Worm (Caenorhabditis elegans): ENCODE measurements around the gene F08G12.3.

The F08G12.3 gene

ce11 chrX:11307056-11307455 lies 7.0 kb downstream of the F08G12.3 start, which contains the start of gene vhl-1:
Gene vhl-1 (plus strand): TSS chrX:11307356.
- TF ChIP-seq nhr-12 (tag; optimal IDR thresholded peaks at IDR 0.05): no peak

ce11 chrX:11310285-11310838 lies 10.3 kb downstream of the F08G12.3 start, which contains the start of gene F08G12.5:
Gene F08G12.5 (minus strand): TSS chrX:11310285.
- no peak for TF ChIP-seq ztf-11 (tag; optimal IDR thresholded peaks at IDR 0.05)
- TF ChIP-seq ceh-43 (GFP tag; optimal IDR thresholded peaks at IDR 0.05): no peak
- no peak for TF ChIP-seq ham-2 (GFP tag; optimal IDR thresholded peaks at IDR 0.05)
- no peak for TF ChIP-seq nhr-237 (tag; optimal IDR thresholded peaks at IDR 0.05)
- no peak for TF ChIP-seq sem-2 (GFP tag; optimal IDR thresholded peaks at IDR 0.05)
- TF ChIP-seq flh-1 (GFP tag; optimal IDR thresholded peaks at IDR 0.05): no peak
- no peak for TF ChIP-seq nhr-2 (tag; optimal IDR thresholded peaks at IDR 0.05)
- no peak for TF ChIP-seq ceh-39 (tag; optimal IDR thresholded peaks at IDR 0.05)
- no peak for TF ChIP-seq hlh-1 (tag; optimal IDR thresholded peaks at IDR 0.05)
- TF ChIP-seq lsy-2 (tag; optimal IDR thresholded peaks at IDR 0.05): no peak
- no peak for TF ChIP-seq nhr-28 (tag; optimal IDR thresholded peaks at IDR 0.05)
- TF ChIP-seq unc-39 (tag; optimal IDR thresholded peaks at IDR 0.05): no peak

- TF ChIP-seq unc-39 (tag; optimal IDR thresholded peaks at IDR 0.05) (no peak), lin-13 (tag; optimal IDR thresholded peaks at IDR 0.05) (no peak), unc-120 (tag; optimal IDR thresholded peaks at IDR 0.05; ENCODE audit: poor library complexity, severe bottlenecking) (no peak), elt-3 (tag; optimal IDR thresholded peaks at IDR 0.05) (no peak), cnd-1 (tag; optimal IDR thresholded peaks at IDR 0.05) (no peak), sem-2 (GFP tag; optimal IDR thresholded peaks at IDR 0.05) (no peak), ztf-11 (tag; optimal IDR thresholded peaks at IDR 0.05) (no peak), nhr-28 (tag; optimal IDR thresholded peaks at IDR 0.05) (no peak), nhr-2 (tag; optimal IDR thresholded peaks at IDR 0.05) (no peak), hlh-1 (tag; optimal IDR thresholded peaks at IDR 0.05) (no peak), flh-1 (GFP tag; optimal IDR thresholded peaks at IDR 0.05) (no peak), elt-1 (tag; optimal IDR thresholded peaks at IDR 0.05; ENCODE audit: borderline replicate concordance, insufficient read depth) (no peak), unc-62 (GFP tag; optimal IDR thresholded peaks at IDR 0.05) (no peak), nhr-76 (tag; optimal IDR thresholded peaks at IDR 0.05) (no peak), snpc-4 (tag; optimal IDR thresholded peaks at IDR 0.05) (no peak), ceh-39 (tag; optimal IDR thresholded peaks at IDR 0.05) (no peak), mep-1 (tag; optimal IDR thresholded peaks at IDR 0.05) (no peak), M03D4.4 (tag; optimal IDR thresholded peaks at IDR 0.05) (no peak), lin-32 (GFP tag; optimal IDR thresholded peaks at IDR 0.05) (no peak)
Measured at ce11 chrX:11315392-11315791, 15.3 kb downstream of the F08G12.3 start, which contains the start of gene F08G12.11. Gene F08G12.11 (minus strand): TSS chrX:11315572.

ce11 chrX:11316750-11317149 lies 16.7 kb downstream of the F08G12.3 start, which contains the start of gene nlp-57:
Gene nlp-57 (plus strand): TSS chrX:11317050.
- TF ChIP-seq sem-2 (GFP tag; optimal IDR thresholded peaks at IDR 0.05): no peak
- no peak for TF ChIP-seq lsy-2 (tag; optimal IDR thresholded peaks at IDR 0.05)
- no peak for TF ChIP-seq nhr-28 (tag; optimal IDR thresholded peaks at IDR 0.05)
- no peak for TF ChIP-seq hlh-1 (tag; optimal IDR thresholded peaks at IDR 0.05)
- no peak for TF ChIP-seq lin-13 (tag; optimal IDR thresholded peaks at IDR 0.05)
- no peak for TF ChIP-seq unc-39 (tag; optimal IDR thresholded peaks at IDR 0.05)
- no peak for TF ChIP-seq ztf-11 (tag; optimal IDR thresholded peaks at IDR 0.05)
- TF ChIP-seq bed-3 (GFP tag; optimal IDR thresholded peaks at IDR 0.05): no peak
- no peak for TF ChIP-seq zip-8 (tag; optimal IDR thresholded peaks at IDR 0.05)
- no peak for TF ChIP-seq ces-1 (GFP tag; optimal IDR thresholded peaks at IDR 0.05)
- no peak for TF ChIP-seq M03D4.4 (tag; optimal IDR thresholded peaks at IDR 0.05)
- no peak for TF ChIP-seq cnd-1 (tag; optimal IDR thresholded peaks at IDR 0.05)
- TF ChIP-seq tbx-8 (GFP tag; optimal IDR thresholded peaks at IDR 0.05): no peak
- TF ChIP-seq elt-1 (tag; optimal IDR thresholded peaks at IDR 0.05; ENCODE audit: borderline replicate concordance, insufficient read depth): no peak
- TF ChIP-seq nhr-76 (tag; optimal IDR thresholded peaks at IDR 0.05): no peak
- no peak for TF ChIP-seq flh-1 (GFP tag; optimal IDR thresholded peaks at IDR 0.05)

ce11 chrX:11317939-11318338 lies 17.9 kb downstream of the F08G12.3 start, which contains the start of gene hizr-1:
Gene hizr-1 (plus strand): TSS chrX:11318278.
- TF ChIP-seq elt-3 (tag; optimal IDR thresholded peaks at IDR 0.05) (no peak), ceh-39 (tag; optimal IDR thresholded peaks at IDR 0.05) (no peak), cnd-1 (tag; optimal IDR thresholded peaks at IDR 0.05) (no peak), nhr-12 (tag; optimal IDR thresholded peaks at IDR 0.05) (no peak), flh-1 (GFP tag; optimal IDR thresholded peaks at IDR 0.05) (no peak), ceh-83 (GFP tag; optimal IDR thresholded peaks at IDR 0.05) (no peak), lin-13 (tag; optimal IDR thresholded peaks at IDR 0.05) (no peak), lin-32 (GFP tag; optimal IDR thresholded peaks at IDR 0.05) (no peak), ceh-43 (GFP tag; optimal IDR thresholded peaks at IDR 0.05) (no peak), elt-1 (tag; optimal IDR thresholded peaks at IDR 0.05; ENCODE audit: borderline replicate concordance, insufficient read depth) (no peak), sem-2 (GFP tag; optimal IDR thresholded peaks at IDR 0.05) (no peak), snpc-4 (tag; optimal IDR thresholded peaks at IDR 0.05) (no peak), pha-4 (tag; optimal IDR thresholded peaks at IDR 0.05) (no peak), nhr-76 (tag; optimal IDR thresholded peaks at IDR 0.05) (no peak), lsy-2 (tag; optimal IDR thresholded peaks at IDR 0.05) (no peak), blmp-1 (tag; optimal IDR thresholded peaks at IDR 0.05) (no peak), unc-62 (GFP tag; optimal IDR thresholded peaks at IDR 0.05) (no peak), mls-2 (tag; optimal IDR thresholded peaks at IDR 0.05) (no peak), mab-5 (tag; optimal IDR thresholded peaks at IDR 0.05) (no peak), tbx-8 (GFP tag; optimal IDR thresholded peaks at IDR 0.05) (no peak)
